Fruit fly (Drosophila melanogaster) whole organism, embryonic: ENCODE data around the gene CG14339.

ENCODE experiments used
- Ada2b ChIP-seq: fragments of 200-800 bp; sonication (Bioruptor generic); IDR thresholded peaks from 2 replicates; pipeline ENCODE4 v1.3.6; 2022; ENCODE audit warnings: missing biosample characterization, missing genetic modification characterization
- Bgb ChIP-seq: fragments of 200-800 bp; sonication (Bioruptor generic); IDR thresholded peaks from 2 replicates; pipeline ENCODE4 v1.3.6; 2022; ENCODE audit warnings: missing biosample characterization, missing genetic modification characterization; ENCODE audit not compliant: partially characterized antibody
- CG10267 ChIP-seq: fragments of 200-800 bp; sonication (Bioruptor generic); optimal IDR thresholded peaks from 2 replicates; lab custom pipeline; 2018; ENCODE audit warnings: missing biosample characterization, mild to moderate bottlenecking, missing genetic modification characterization, moderate library complexity
- CG11695 ChIP-seq: fragments of 200-800 bp; sonication (Bioruptor generic); IDR thresholded peaks from 3 replicates; pipeline ENCODE4 v1.3.6; 2022; ENCODE audit warnings: missing biosample characterization, missing genetic modification characterization
- CG11723 ChIP-seq: fragments of 200-800 bp; sonication (Bioruptor generic); optimal IDR thresholded peaks from 2 replicates; lab custom pipeline; 2017; ENCODE audit warnings: missing biosample characterization, mild to moderate bottlenecking, missing genetic modification characterization
- CG13123 ChIP-seq: fragments of 200-800 bp; sonication (Bioruptor generic); optimal IDR thresholded peaks from 2 replicates; lab custom pipeline; 2016; ENCODE audit warnings: missing biosample characterization, missing genetic modification characterization
- CG13775 ChIP-seq: fragments of 200-800 bp; sonication (Bioruptor generic); optimal IDR thresholded peaks from 3 replicates; lab custom pipeline; 2017; ENCODE audit warnings: missing biosample characterization, mild to moderate bottlenecking, missing genetic modification characterization
- CG14441 ChIP-seq: fragments of 200-800 bp; sonication (Bioruptor generic); IDR thresholded peaks from 2 replicates; pipeline ENCODE4 v1.3.6; 2022; ENCODE audit warnings: missing biosample characterization, missing genetic modification characterization
- CG15479 ChIP-seq: fragments of 200-800 bp; sonication (Bioruptor generic); optimal IDR thresholded peaks from 3 replicates; lab custom pipeline; 2019; ENCODE audit warnings: missing biosample characterization, mild to moderate bottlenecking, missing genetic modification characterization, moderate library complexity
- CG1602 ChIP-seq: fragments of 200-800 bp; sonication (Bioruptor generic); optimal IDR thresholded peaks from 3 replicates; lab custom pipeline; 2016; ENCODE audit warnings: missing biosample characterization, missing genetic modification characterization
- CG17829 ChIP-seq: fragments of 200-800 bp; optimal IDR thresholded peaks from 2 replicates; lab custom pipeline; 2019; ENCODE audit warnings: missing biosample characterization, mild to moderate bottlenecking, missing genetic modification characterization, moderate library complexity
- CG2712 ChIP-seq: fragments of 200-800 bp; optimal IDR thresholded peaks from 3 replicates; lab custom pipeline; 2019; ENCODE audit warnings: missing biosample characterization, mild to moderate bottlenecking, missing genetic modification characterization, moderate library complexity
- CG30403 ChIP-seq: fragments of 200-800 bp; sonication (Bioruptor generic); optimal IDR thresholded peaks from 3 replicates; lab custom pipeline; 2016; ENCODE audit warnings: missing biosample characterization, missing genetic modification characterization
- CG32532 ChIP-seq: fragments of 200-800 bp; sonication (Bioruptor generic); IDR thresholded peaks from 2 replicates; pipeline ENCODE4 v1.3.6; 2022; ENCODE audit warnings: missing biosample characterization, missing genetic modification characterization
- CG3407 ChIP-seq: fragments of 200-800 bp; sonication (Bioruptor generic); optimal IDR thresholded peaks from 2 replicates; lab custom pipeline; 2018; ENCODE audit warnings: missing biosample characterization, mild to moderate bottlenecking, missing genetic modification characterization
- CG34422 ChIP-seq: fragments of 200-800 bp; sonication (Bioruptor generic); IDR thresholded peaks from 3 replicates; pipeline ENCODE4 v1.3.6; 2022; ENCODE audit warnings: missing biosample characterization, missing genetic modification characterization
- CG3726 ChIP-seq: fragments of 200-800 bp; sonication (Bioruptor generic); IDR thresholded peaks from 3 replicates; pipeline ENCODE4, ENCODE4 v1.3.6; 2022; ENCODE audit warnings: missing biosample characterization, missing genetic modification characterization
- CG3838 ChIP-seq: fragments of 200-800 bp; sonication (Bioruptor generic); optimal IDR thresholded peaks from 3 replicates; lab custom pipeline; 2016; ENCODE audit warnings: missing biosample characterization, missing genetic modification characterization
- CG6854 ChIP-seq: fragments of 200-800 bp; sonication (Bioruptor generic); optimal IDR thresholded peaks from 3 replicates; lab custom pipeline; 2017; ENCODE audit warnings: missing biosample characterization, mild to moderate bottlenecking, missing genetic modification characterization
- CG9437 ChIP-seq: fragments of 200-800 bp; sonication (Bioruptor generic); optimal IDR thresholded peaks from 2 replicates; lab custom pipeline; 2018; ENCODE audit warnings: missing biosample characterization, mild to moderate bottlenecking, missing genetic modification characterization
- CG9876 ChIP-seq: fragments of 200-800 bp; sonication (Bioruptor generic); optimal IDR thresholded peaks from 2 replicates; lab custom pipeline; 2016; ENCODE audit warnings: missing biosample characterization, missing genetic modification characterization
- D19A ChIP-seq: fragments of 200-800 bp; optimal IDR thresholded peaks from 3 replicates; lab custom pipeline; 2019; ENCODE audit warnings: missing biosample characterization, mild to moderate bottlenecking, missing genetic modification characterization, moderate library complexity
- Ets65A ChIP-seq: fragments of 200-800 bp; sonication (Bioruptor generic); peaks from one replicate; lab custom pipeline; 2016; ENCODE audit warnings: missing biosample characterization, missing genetic modification characterization
- Fer1 ChIP-seq: fragments of 200-800 bp; sonication (Bioruptor generic); optimal IDR thresholded peaks from 2 replicates; lab custom pipeline; 2017; ENCODE audit warnings: missing biosample characterization, mild to moderate bottlenecking, missing genetic modification characterization
- GATAe ChIP-seq: fragments of 200-800 bp; sonication (Bioruptor generic); conservative IDR thresholded peaks from 2 replicates; pipeline ENCODE4 v1.3.6; 2022; ENCODE audit warnings: missing biosample characterization, missing genetic modification characterization
- HLH4C ChIP-seq: fragments of 200-800 bp; sonication (Bioruptor generic); IDR thresholded peaks from 3 replicates; pipeline ENCODE4 v1.3.6; 2022; ENCODE audit warnings: missing biosample characterization, missing genetic modification characterization; ENCODE audit not compliant: partially characterized antibody
- NFAT ChIP-seq: fragments of 200-800 bp; sonication (Bioruptor generic); IDR thresholded peaks from 2 replicates; pipeline ENCODE4 v1.3.6; 2022; ENCODE audit warnings: missing biosample characterization, missing genetic modification characterization
- Xrp1 ChIP-seq: fragments of 200-800 bp; sonication (Bioruptor generic); IDR thresholded peaks from 2 replicates; pipeline ENCODE4 v1.3.6; 2022; ENCODE audit warnings: missing biosample characterization, missing genetic modification characterization
- aop ChIP-seq: fragments of 200-800 bp; sonication (Bioruptor generic); IDR thresholded peaks from 2 replicates; pipeline ENCODE4 v1.3.6; 2022; ENCODE audit warnings: missing biosample characterization, missing genetic modification characterization
- bowl ChIP-seq: fragments of 200-800 bp; sonication (Bioruptor generic); IDR thresholded peaks from 2 replicates; pipeline ENCODE4 v1.3.6; 2022; ENCODE audit warnings: missing biosample characterization, missing genetic modification characterization
- cg ChIP-seq: fragments of 200-800 bp; sonication (Bioruptor generic); optimal IDR thresholded peaks from 3 replicates; lab custom pipeline; 2019; ENCODE audit warnings: missing biosample characterization, mild to moderate bottlenecking, missing genetic modification characterization, moderate library complexity
- chif ChIP-seq, 2 experiments: fragments of 200-800 bp; sonication (Bioruptor generic); optimal IDR thresholded peaks; 3 replicates each; lab custom pipeline; 2016; ENCODE audit warnings: missing biosample characterization in 2 of 2, missing genetic modification characterization in 2 of 2
- chn ChIP-seq: fragments of 200-800 bp; sonication (Bioruptor generic); optimal IDR thresholded peaks from 2 replicates; lab custom pipeline; 2016; ENCODE audit warnings: missing biosample characterization, missing genetic modification characterization
- en ChIP-seq: fragments of 200-800 bp; sonication (Bioruptor generic); optimal IDR thresholded peaks from 2 replicates; lab custom pipeline; 2016; ENCODE audit warnings: missing biosample characterization, missing genetic modification characterization
- esg ChIP-seq: fragments of 200-800 bp; sonication (Bioruptor generic); conservative IDR thresholded peaks from 2 replicates; pipeline ENCODE4 v1.3.6; 2022; ENCODE audit warnings: missing biosample characterization, missing genetic modification characterization
- eyg ChIP-seq: fragments of 200-800 bp; sonication (Bioruptor generic); optimal IDR thresholded peaks from 3 replicates; lab custom pipeline; 2016; ENCODE audit warnings: missing biosample characterization, missing genetic modification characterization
- grn ChIP-seq: fragments of 200-800 bp; sonication (Bioruptor generic); optimal IDR thresholded peaks from 3 replicates; lab custom pipeline; 2017; ENCODE audit warnings: missing biosample characterization, missing genetic modification characterization
- gro ChIP-seq: fragments of 200-800 bp; sonication (Bioruptor generic); optimal IDR thresholded peaks from 2 replicates; lab custom pipeline; 2016; ENCODE audit warnings: missing biosample characterization, missing genetic modification characterization
- jigr1 ChIP-seq: fragments of 200-800 bp; sonication (Bioruptor generic); IDR thresholded peaks from 3 replicates; pipeline ENCODE4 v1.3.6; 2022; ENCODE audit warnings: missing biosample characterization, missing genetic modification characterization
- kay ChIP-seq: fragments of 200-800 bp; sonication (Bioruptor generic); optimal IDR thresholded peaks from 2 replicates; lab custom pipeline; 2016; ENCODE audit warnings: missing biosample characterization, missing genetic modification characterization
- knrl ChIP-seq: fragments of 200-800 bp; sonication (Bioruptor generic); IDR thresholded peaks from 3 replicates; pipeline ENCODE4 v1.3.6; 2022; ENCODE audit warnings: missing biosample characterization, missing genetic modification characterization; ENCODE audit not compliant: partially characterized antibody
- lilli ChIP-seq: fragments of 200-800 bp; sonication (Bioruptor generic); optimal IDR thresholded peaks from 3 replicates; lab custom pipeline; 2016; ENCODE audit warnings: missing biosample characterization, missing genetic modification characterization
- p53 ChIP-seq: fragments of 200-800 bp; sonication (Bioruptor generic); optimal IDR thresholded peaks from 2 replicates; lab custom pipeline; 2016; ENCODE audit warnings: missing biosample characterization, missing genetic modification characterization
- pan ChIP-seq, 4 experiments: fragments of >200 bp in 3 of 4; fragments of 200-800 bp in 1 of 4; sonication (Bioruptor generic) in 1 of 4; optimal IDR thresholded peaks in 3 of 4; IDR thresholded peaks in 1 of 4; 2 replicates each; pipeline versions ENCODE4 v1.3.6 to Lab custom; 2017 to 2022; ENCODE audit warnings: missing biosample characterization in 2 of 4, missing genetic modification characterization in 2 of 4, mixed read lengths in 1 of 4
- phol ChIP-seq: fragments of 200-800 bp; sonication (Bioruptor generic); optimal IDR thresholded peaks from 3 replicates; lab custom pipeline; 2018; ENCODE audit warnings: missing biosample characterization, mild to moderate bottlenecking, missing genetic modification characterization, moderate library complexity
- prd ChIP-seq, 3 experiments: fragments of >200 bp in 2 of 3; fragments of 200-800 bp in 1 of 3; sonication (Bioruptor generic) in 1 of 3; optimal IDR thresholded peaks in 2 of 3; IDR thresholded peaks in 1 of 3; 2 replicates in 2 of 3; 3 replicates in 1 of 3; pipeline versions ENCODE4 v1.3.6 to Lab custom; 2017 to 2022; ENCODE audit warnings: missing biosample characterization in 1 of 3, missing genetic modification characterization in 1 of 3
- run ChIP-seq: fragments of 200-800 bp; sonication (Bioruptor generic); optimal IDR thresholded peaks from 3 replicates; lab custom pipeline; 2018; ENCODE audit warnings: missing biosample characterization, mild to moderate bottlenecking, missing genetic modification characterization
- tll ChIP-seq, 2 experiments: fragments of 200-800 bp in 1 of 2; fragments of >200 bp in 1 of 2; sonication (Bioruptor generic) in 1 of 2; optimal IDR thresholded peaks; 2 replicates each; lab custom pipeline; 2017 to 2019; ENCODE audit warnings: missing biosample characterization in 2 of 2, missing genetic modification characterization in 2 of 2, mild to moderate bottlenecking in 1 of 2, moderate library complexity in 1 of 2

CG14339 gene

DNA sequence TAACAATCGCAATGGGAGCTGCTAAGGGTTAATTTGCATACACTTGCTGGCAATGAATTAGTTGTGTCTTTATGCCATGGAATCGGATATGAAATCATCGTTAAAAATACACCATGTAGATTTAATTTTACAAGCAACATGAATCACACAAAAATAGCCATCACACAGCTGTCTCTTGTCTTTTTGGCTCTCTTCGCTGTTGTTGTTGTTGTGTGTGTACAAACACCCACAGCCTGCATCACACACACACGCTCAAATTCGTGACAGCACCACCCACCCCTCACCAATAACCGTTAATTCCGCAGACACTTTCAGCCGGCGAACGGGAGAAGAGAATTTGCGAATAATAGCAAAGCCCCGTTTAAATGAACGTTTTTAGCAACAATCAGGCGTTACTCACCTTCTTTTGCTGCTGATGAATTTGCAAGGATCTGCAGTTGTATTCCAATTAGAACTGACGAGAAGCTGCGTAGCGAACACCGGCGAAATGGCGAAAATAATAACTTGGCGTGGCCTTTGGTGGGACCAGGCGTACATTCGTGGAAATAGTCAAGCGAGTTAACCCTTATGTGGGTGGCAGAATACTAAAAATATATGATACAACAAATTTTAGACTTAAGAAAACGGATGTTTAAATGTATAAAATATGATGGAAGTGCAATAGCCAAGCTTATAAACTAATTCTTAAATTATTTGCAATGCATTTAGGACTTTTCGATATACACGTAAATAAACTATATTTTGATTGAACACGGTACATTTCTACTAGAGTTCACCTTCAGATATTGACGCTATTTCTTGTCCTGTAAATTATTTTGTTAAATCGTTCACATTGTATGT lies 49.6 kb downstream of the CG14339 start, which contains the start of gene capt (continued):
- TF ChIP-seq esg (GFP tag; lab: Robert Waterston, UW) (peak; percentile 31), bowl (GFP tag; lab: Robert Waterston, UW) (no peak), Bgb (peak; percentile 42; the same call in 1 of the 2 replicates), CG32532 (GFP tag; lab: Robert Waterston, UW) (peak; percentile 41; the same call in 1 of the 2 replicates), CG1602 (GFP tag; lab: Kevin White, UChicago) (peak; percentile 22), CG34422 (GFP tag; lab: Robert Waterston, UW) (peak; percentile 95), cg (GFP tag; lab: Kevin White, UChicago) (peak; percentile 91), HLH4C (no peak), CG11695 (GFP tag; lab: Robert Waterston, UW) (no peak), run (no peak), CG3726 (GFP tag; lab: Robert Waterston, UW) (no peak), jigr1 (GFP tag; lab: Robert Waterston, UW) (peak; percentile 75; the same call in 2 of the 3 replicates), phol (peak; percentile 23), CG11723 (GFP tag; lab: Kevin White, UChicago) (peak; percentile 26), pan (optimal IDR thresholded peaks at IDR 0.05; lab: Kevin White, UChicago) (no peak), pan (GFP tag; optimal IDR thresholded peaks at IDR 0.05 in 1 of 2, IDR thresholded peaks at IDR 0.05 in 1 of 2) (peak in 1 of 2 experiments; percentile 42), grn (peak; percentile 11), CG15479 (GFP tag; lab: Kevin White, UChicago) (peak; percentile 38), CG13123 (GFP tag; lab: Kevin White, UChicago) (no peak), chn (GFP tag; lab: Kevin White, UChicago) (peak; percentile 14), CG6854 (GFP tag; lab: Kevin White, UChicago) (no peak), CG3407 (GFP tag; lab: Kevin White, UChicago) (no peak), CG17829 (tag; lab: Kevin White, UChicago) (peak; percentile 18), eyg (GFP tag; lab: Kevin White, UChicago) (no peak), knrl (GFP tag; lab: Robert Waterston, UW) (no peak), CG9437 (GFP tag; lab: Kevin White, UChicago) (peak; percentile 44), CG30403 (GFP tag; lab: Kevin White, UChicago) (peak; percentile 55), CG14441 (GFP tag; lab: Robert Waterston, UW) (peak; percentile 54), kay (GFP tag; lab: Kevin White, UChicago) (peak; percentile 69), tll (GFP tag; optimal IDR thresholded peaks at IDR 0.05; lab: Kevin White, UChicago) (no peak), Fer1 (GFP tag; lab: Kevin White, UChicago) (peak; percentile 10), gro (peak; percentile 3), CG13775 (GFP tag; lab: Kevin White, UChicago) (peak; percentile 45), en (GFP tag; lab: Kevin White, UChicago) (no peak), CG9876 (GFP tag; lab: Kevin White, UChicago) (no peak), GATAe (GFP tag; lab: Robert Waterston, UW) (no peak), p53 (GFP tag; lab: Kevin White, UChicago) (no peak), chif (GFP tag; optimal IDR thresholded peaks at IDR 0.05; lab: Kevin White, UChicago) (peak in 1 of 2 experiments; percentile 38), CG2712 (tag; lab: Kevin White, UChicago) (peak; percentile 24), CG10267 (tag; lab: Kevin White, UChicago) (peak; percentile 21), Ets65A (no peak), Xrp1 (GFP tag; lab: Robert Waterston, UW) (peak; percentile 18; the same call in 1 of the 2 replicates), CG3838 (GFP tag; lab: Kevin White, UChicago) (no peak), D19A (tag; lab: Kevin White, UChicago) (no peak), aop (0 out of 2 replicates have a peak, but pooled peaks have one; percentile 8), Ada2b (GFP tag; lab: Robert Waterston, UW) (peak; percentile 34; the same call in 1 of the 2 replicates), prd (optimal IDR thresholded peaks at IDR 0.05; lab: Kevin White, UChicago) (no peak), prd (GFP tag; IDR thresholded peaks at IDR 0.05; lab: Robert Waterston, UW) (peak; percentile 56; the same call in 2 of the 3 replicates), NFAT (GFP tag; lab: Robert Waterston, UW) (peak; percentile 45; the same call in 1 of the 2 replicates), lilli (peak; percentile 53)
